Fruit fly (Drosophila melanogaster): ENCODE results near the gene Alp11.

Gene Alp11

dm6 chrX:15579579-15579978, 8.0 kb upstream of the Alp11 start (continued):
- TF ChIP-seq NC2α (GFP tag; optimal IDR thresholded peaks at IDR 0.05) (peak; percentile 84), HmgZ (tag; optimal IDR thresholded peaks at IDR 0.05) (peak; percentile 94), CG7928 (GFP tag; optimal IDR thresholded peaks at IDR 0.05) (peak; percentile 75), kah (GFP tag; optimal IDR thresholded peaks at IDR 0.05) (peak; percentile 65), Abd-B (GFP tag; optimal IDR thresholded peaks at IDR 0.05) (peak; percentile 75), Mes4 (GFP tag; optimal IDR thresholded peaks at IDR 0.05) (peak; percentile 80), vvl (GFP tag; IDR thresholded peaks at IDR 0.05) (peak; percentile 95), abd-A (tag; optimal IDR thresholded peaks at IDR 0.05) (no peak), caup (GFP tag; optimal IDR thresholded peaks at IDR 0.05; ENCODE audit: severe bottlenecking) (peak; percentile 93), sr (GFP tag; IDR thresholded peaks at IDR 0.05) (peak; percentile 63; the same call in 1 of the 3 replicates), CG6683 (GFP tag; optimal IDR thresholded peaks at IDR 0.05) (peak; percentile 81), gro (GFP tag; optimal IDR thresholded peaks at IDR 0.05) (peak; percentile 95), Dfd (GFP tag; optimal IDR thresholded peaks at IDR 0.05) (no peak), CG14860 (GFP tag; IDR thresholded peaks at IDR 0.05; ENCODE audit: partially characterized antibody) (no peak), CG1792 (GFP tag; optimal IDR thresholded peaks at IDR 0.05) (peak; percentile 84), hth (optimal IDR thresholded peaks at IDR 0.05) (no peak), amos (GFP tag; IDR thresholded peaks at IDR 0.05; ENCODE audit: partially characterized antibody) (no peak), Side (GFP tag; optimal IDR thresholded peaks at IDR 0.05) (peak; percentile 94), Med (GFP tag) (peak; percentile 99), fru (optimal IDR thresholded peaks at IDR 0.05) (no peak), CG2875 (GFP tag; optimal IDR thresholded peaks at IDR 0.05) (peak; percentile 73), CG11247 (GFP tag; IDR thresholded peaks at IDR 0.05) (peak; percentile 93), CG11696 (GFP tag; IDR thresholded peaks at IDR 0.05) (peak; percentile 83), MTF-1 (GFP tag; optimal IDR thresholded peaks at IDR 0.05; ENCODE audit: borderline replicate concordance) (peak; percentile 87), lab (GFP tag; optimal IDR thresholded peaks at IDR 0.05) (peak; percentile 96), Dip3 (GFP tag; optimal IDR thresholded peaks at IDR 0.05) (peak; percentile 96), CG4360 (GFP tag; IDR thresholded peaks at IDR 0.05) (peak; percentile 59), p53 (GFP tag; optimal IDR thresholded peaks at IDR 0.05) (peak; percentile 72), Scr (GFP tag; IDR thresholded peaks at IDR 0.05; ENCODE audit: partially characterized antibody) (no peak), CG10321 (GFP tag; IDR thresholded peaks at IDR 0.05) (peak; percentile 71), stc (GFP tag; IDR thresholded peaks at IDR 0.05) (peak; percentile 78), CG6854 (GFP tag; optimal IDR thresholded peaks at IDR 0.05) (peak; percentile 79), CG31224 (GFP tag; IDR thresholded peaks at IDR 0.05) (peak; percentile 88), CG11456 (GFP tag; IDR thresholded peaks at IDR 0.05) (peak; percentile 96), disco-r (GFP tag; optimal IDR thresholded peaks at IDR 0.05) (peak; percentile 74), CG15073 (GFP tag; optimal IDR thresholded peaks at IDR 0.05) (peak; percentile 23), aop (GFP tag; IDR thresholded peaks at IDR 0.05) (peak; percentile 80; the same call in 1 of the 2 replicates), kay (GFP tag; optimal IDR thresholded peaks at IDR 0.05) (peak; percentile 77), stwl (tag; optimal IDR thresholded peaks at IDR 0.05) (no peak), Usf (GFP tag; optimal IDR thresholded peaks at IDR 0.05) (peak; percentile 80), CG33213 (GFP tag; optimal IDR thresholded peaks at IDR 0.05) (peak; percentile 86), CoRest (tag; optimal IDR thresholded peaks at IDR 0.05) (peak; percentile 91), gcm (GFP tag; optimal IDR thresholded peaks at IDR 0.05) (peak; percentile 75), CG31388 (GFP tag; optimal IDR thresholded peaks at IDR 0.05) (peak; percentile 76), jumu (GFP tag; optimal IDR thresholded peaks at IDR 0.05) (peak; percentile 89), gsb (GFP tag; IDR thresholded peaks at IDR 0.05) (peak; percentile 93), Dp (GFP tag; optimal IDR thresholded peaks at IDR 0.05) (no peak), CG2712 (tag; optimal IDR thresholded peaks at IDR 0.05) (peak; percentile 90), Adf1 (GFP tag; IDR thresholded peaks at IDR 0.05) (peak; percentile 78), schlank (tag; optimal IDR thresholded peaks at IDR 0.05) (peak; percentile 92), Mad (GFP tag; optimal IDR thresholded peaks at IDR 0.05) (peak; percentile 92), CG13624 (GFP tag; optimal IDR thresholded peaks at IDR 0.05) (peak; percentile 95)

Measured in whole organism, embryonic.